Fruit fly (Drosophila melanogaster) whole organism, embryonic: ENCODE data around the gene CG42542.

Experiments
- Bdp1 ChIP-seq: fragments of 200-800 bp; sonication (Bioruptor generic); optimal IDR thresholded peaks from 3 replicates; lab custom pipeline; 2016; ENCODE audit warnings: missing biosample characterization, missing genetic modification characterization
- CG10366 ChIP-seq: fragments of 200-800 bp; sonication (Bioruptor generic); IDR thresholded peaks from 2 replicates; pipeline ENCODE4 v1.3.6; 2022; ENCODE audit warnings: missing biosample characterization, missing genetic modification characterization
- CG10431 ChIP-seq: fragments of 200-800 bp; sonication (Bioruptor generic); optimal IDR thresholded peaks from 3 replicates; lab custom pipeline; 2018; ENCODE audit warnings: missing biosample characterization, mild to moderate bottlenecking, missing genetic modification characterization
- CG14441 ChIP-seq: fragments of 200-800 bp; sonication (Bioruptor generic); IDR thresholded peaks from 2 replicates; pipeline ENCODE4 v1.3.6; 2022; ENCODE audit warnings: missing biosample characterization, missing genetic modification characterization
- CG14667 ChIP-seq: fragments of 200-800 bp; sonication (Bioruptor generic); IDR thresholded peaks from 2 replicates; pipeline ENCODE4 v1.3.6; 2022; ENCODE audit warnings: missing biosample characterization, missing genetic modification characterization
- CG15479 ChIP-seq: fragments of 200-800 bp; sonication (Bioruptor generic); optimal IDR thresholded peaks from 3 replicates; lab custom pipeline; 2019; ENCODE audit warnings: missing biosample characterization, mild to moderate bottlenecking, missing genetic modification characterization, moderate library complexity
- CG17361 ChIP-seq: fragments of 200-800 bp; sonication (Bioruptor generic); IDR thresholded peaks from 3 replicates; pipeline ENCODE4 v1.3.6; 2022; ENCODE audit warnings: missing biosample characterization, missing genetic modification characterization
- CG2120 ChIP-seq: fragments of 200-800 bp; sonication (Bioruptor generic); optimal IDR thresholded peaks from 3 replicates; lab custom pipeline; 2016; ENCODE audit warnings: missing biosample characterization, missing genetic modification characterization
- CG2678 ChIP-seq: fragments of 200-800 bp; sonication (Bioruptor generic); optimal IDR thresholded peaks from 3 replicates; lab custom pipeline; 2019; ENCODE audit warnings: missing biosample characterization, mild to moderate bottlenecking, missing genetic modification characterization, moderate library complexity
- CG33213 ChIP-seq: fragments of 200-800 bp; sonication (Bioruptor generic); optimal IDR thresholded peaks from 3 replicates; lab custom pipeline; 2016; ENCODE audit warnings: missing biosample characterization, missing genetic modification characterization
- CG33557 ChIP-seq: fragments of 200-800 bp; sonication (Bioruptor generic); optimal IDR thresholded peaks from 2 replicates; lab custom pipeline; 2019; ENCODE audit warnings: missing biosample characterization, mild to moderate bottlenecking, missing genetic modification characterization, moderate library complexity
- CG3407 ChIP-seq: fragments of 200-800 bp; sonication (Bioruptor generic); optimal IDR thresholded peaks from 2 replicates; lab custom pipeline; 2018; ENCODE audit warnings: missing biosample characterization, mild to moderate bottlenecking, missing genetic modification characterization
- CG7271 ChIP-seq: fragments of 200-800 bp; sonication (Bioruptor generic); optimal IDR thresholded peaks from 2 replicates; lab custom pipeline; 2018; ENCODE audit warnings: missing biosample characterization, mild to moderate bottlenecking, missing genetic modification characterization, moderate library complexity
- CG8924 ChIP-seq: fragments of 200-800 bp; optimal IDR thresholded peaks from 3 replicates; lab custom pipeline; 2019; ENCODE audit warnings: missing biosample characterization, mild to moderate bottlenecking, missing genetic modification characterization, moderate library complexity
- D ChIP-seq, 2 experiments: fragments of 200-800 bp in 1 of 2; fragments of >200 bp in 1 of 2; sonication (Bioruptor generic) in 1 of 2; optimal IDR thresholded peaks; 2 replicates in 1 of 2; 3 replicates in 1 of 2; lab custom pipeline; 2017; ENCODE audit warnings: mild to moderate bottlenecking in 1 of 2, missing biosample characterization in 1 of 2, missing genetic modification characterization in 1 of 2, missing genetic modification reagents in 1 of 2
- D19A ChIP-seq: fragments of 200-800 bp; optimal IDR thresholded peaks from 3 replicates; lab custom pipeline; 2019; ENCODE audit warnings: missing biosample characterization, mild to moderate bottlenecking, missing genetic modification characterization, moderate library complexity
- Drgx ChIP-seq: fragments of 200-800 bp; sonication (Bioruptor generic); IDR thresholded peaks from 2 replicates; pipeline ENCODE4 v1.3.6; 2022; ENCODE audit warnings: missing biosample characterization, missing genetic modification characterization
- Fer2 ChIP-seq: fragments of 200-800 bp; sonication (Bioruptor generic); optimal IDR thresholded peaks from 2 replicates; lab custom pipeline; 2018; ENCODE audit warnings: missing biosample characterization, mild to moderate bottlenecking, missing genetic modification characterization, moderate library complexity
- Hsf ChIP-seq: fragments of 200-800 bp; sonication (Bioruptor generic); optimal IDR thresholded peaks from 3 replicates; lab custom pipeline; 2016; ENCODE audit warnings: missing biosample characterization, missing genetic modification characterization
- Mad ChIP-seq: fragments of 200-800 bp; sonication (Bioruptor generic); optimal IDR thresholded peaks from 2 replicates; lab custom pipeline; 2016; ENCODE audit warnings: missing biosample characterization, missing genetic modification characterization
- Max ChIP-seq: fragments of 200-800 bp; sonication (Bioruptor generic); optimal IDR thresholded peaks from 2 replicates; lab custom pipeline; 2016; ENCODE audit warnings: missing biosample characterization, mild to moderate bottlenecking, missing genetic modification characterization
- Nf-YA ChIP-seq: fragments of 200-800 bp; sonication (Bioruptor generic); IDR thresholded peaks from 2 replicates; pipeline ENCODE4 v1.3.6; 2022; ENCODE audit warnings: missing biosample characterization, missing genetic modification characterization
- Nf-YB ChIP-seq: fragments of 200-800 bp; sonication (Bioruptor generic); optimal IDR thresholded peaks from 3 replicates; lab custom pipeline; 2019; ENCODE audit warnings: missing biosample characterization, mild to moderate bottlenecking, missing genetic modification characterization, moderate library complexity
- Opbp ChIP-seq: fragments of 200-800 bp; sonication (Bioruptor generic); IDR thresholded peaks from 3 replicates; pipeline ENCODE4 v1.3.6; 2022; ENCODE audit warnings: missing biosample characterization, missing genetic modification characterization; ENCODE audit not compliant: partially characterized antibody
- Spps ChIP-seq: fragments of 200-800 bp; sonication (Bioruptor generic); optimal IDR thresholded peaks from 2 replicates; lab custom pipeline; 2018; ENCODE audit warnings: missing biosample characterization, mild to moderate bottlenecking, missing genetic modification characterization
- TFAM ChIP-seq: fragments of 200-800 bp; sonication (Bioruptor generic); optimal IDR thresholded peaks from 2 replicates; lab custom pipeline; 2017; ENCODE audit warnings: missing biosample characterization, missing genetic modification characterization, inconsistent platforms
- YL-1 ChIP-seq: fragments of 200-800 bp; sonication (Bioruptor generic); optimal IDR thresholded peaks from 3 replicates; lab custom pipeline; 2017; ENCODE audit warnings: missing biosample characterization, mild to moderate bottlenecking, missing genetic modification characterization
- aop ChIP-seq: fragments of 200-800 bp; sonication (Bioruptor generic); IDR thresholded peaks from 2 replicates; pipeline ENCODE4 v1.3.6; 2022; ENCODE audit warnings: missing biosample characterization, missing genetic modification characterization
- ci ChIP-seq: fragments of 200-800 bp; sonication (Bioruptor generic); IDR thresholded peaks from 3 replicates; pipeline ENCODE4 v1.3.6; 2022; ENCODE audit warnings: missing biosample characterization, missing genetic modification characterization
- cwo ChIP-seq: fragments of 200-800 bp; sonication (Bioruptor generic); optimal IDR thresholded peaks from 3 replicates; lab custom pipeline; 2017; ENCODE audit warnings: missing biosample characterization, missing genetic modification characterization, mild to moderate bottlenecking, moderate library complexity, missing genetic modification reagents
- dmrt99B ChIP-seq: fragments of 200-800 bp; sonication (Bioruptor generic); optimal IDR thresholded peaks from 2 replicates; lab custom pipeline; 2018; ENCODE audit warnings: missing biosample characterization, mild to moderate bottlenecking, missing genetic modification characterization, moderate library complexity
- dpn ChIP-seq, 2 experiments: fragments of 200-800 bp; sonication (Bioruptor generic); optimal IDR thresholded peaks; 3 replicates each; lab custom pipeline; 2016; ENCODE audit warnings: missing biosample characterization in 2 of 2, missing genetic modification characterization in 2 of 2
- dysf ChIP-seq: fragments of 200-800 bp; sonication (Bioruptor generic); IDR thresholded peaks from 3 replicates; pipeline ENCODE4 v1.3.6; 2022; ENCODE audit warnings: missing biosample characterization, missing genetic modification characterization
- en ChIP-seq: fragments of 200-800 bp; sonication (Bioruptor generic); optimal IDR thresholded peaks from 2 replicates; lab custom pipeline; 2016; ENCODE audit warnings: missing biosample characterization, missing genetic modification characterization
- inv ChIP-seq: fragments of 200-800 bp; sonication (Bioruptor generic); IDR thresholded peaks from 2 replicates; pipeline ENCODE4 v1.3.6; 2022; ENCODE audit warnings: missing biosample characterization, missing genetic modification characterization; ENCODE audit not compliant: partially characterized antibody
- jigr1 ChIP-seq: fragments of 200-800 bp; sonication (Bioruptor generic); IDR thresholded peaks from 3 replicates; pipeline ENCODE4 v1.3.6; 2022; ENCODE audit warnings: missing biosample characterization, missing genetic modification characterization
- klu ChIP-seq: fragments of 200-800 bp; sonication (Bioruptor generic); IDR thresholded peaks from 2 replicates; pipeline ENCODE4 v1.3.6; 2022; ENCODE audit warnings: missing biosample characterization, missing genetic modification characterization
- maf-S ChIP-seq: fragments of 200-800 bp; sonication (Bioruptor generic); optimal IDR thresholded peaks from 2 replicates; lab custom pipeline; 2016; ENCODE audit warnings: missing biosample characterization, missing genetic modification characterization
- nerfin-2 ChIP-seq: fragments of 200-800 bp; sonication (Bioruptor generic); IDR thresholded peaks from 2 replicates; pipeline ENCODE4 v1.3.6; 2022; ENCODE audit warnings: missing biosample characterization, missing genetic modification characterization; ENCODE audit not compliant: partially characterized antibody
- p53 ChIP-seq: fragments of 200-800 bp; sonication (Bioruptor generic); optimal IDR thresholded peaks from 2 replicates; lab custom pipeline; 2016; ENCODE audit warnings: missing biosample characterization, missing genetic modification characterization
- psq ChIP-seq: fragments of 200-800 bp; sonication (Bioruptor generic); optimal IDR thresholded peaks from 2 replicates; lab custom pipeline; 2017; ENCODE audit warnings: missing biosample characterization, missing genetic modification characterization
- repo ChIP-seq: fragments of 200-800 bp; sonication (Bioruptor generic); optimal IDR thresholded peaks from 2 replicates; lab custom pipeline; 2016; ENCODE audit warnings: missing biosample characterization, missing genetic modification characterization
- shn ChIP-seq: fragments of 200-800 bp; sonication (Bioruptor generic); optimal IDR thresholded peaks from 3 replicates; lab custom pipeline; 2016; ENCODE audit warnings: missing biosample characterization, missing genetic modification characterization
- ssp ChIP-seq: fragments of 200-800 bp; sonication (Bioruptor generic); IDR thresholded peaks from 2 replicates; pipeline ENCODE4 v1.3.6; 2022; ENCODE audit warnings: missing biosample characterization, missing genetic modification characterization
- tna ChIP-seq: fragments of 200-800 bp; sonication (Bioruptor generic); IDR thresholded peaks from 2 replicates; pipeline ENCODE4 v1.3.6; 2022; ENCODE audit warnings: missing biosample characterization, missing genetic modification characterization; ENCODE audit not compliant: partially characterized antibody
- toy ChIP-seq: fragments of 200-800 bp; sonication (Bioruptor generic); IDR thresholded peaks from 2 replicates; pipeline ENCODE4 v1.3.6; 2022; ENCODE audit warnings: missing biosample characterization, missing genetic modification characterization
- usp ChIP-seq: fragments of >200 bp; optimal IDR thresholded peaks from 2 replicates; lab custom pipeline; 2017; ENCODE audit warnings: missing biosample characterization, missing genetic modification characterization
- vnd ChIP-seq: fragments of 200-800 bp; sonication (Bioruptor generic); IDR thresholded peaks from 3 replicates; pipeline ENCODE4 v1.3.6; 2022; ENCODE audit warnings: missing biosample characterization, missing genetic modification characterization; ENCODE audit not compliant: partially characterized antibody

Gene CG42542

DNA sequence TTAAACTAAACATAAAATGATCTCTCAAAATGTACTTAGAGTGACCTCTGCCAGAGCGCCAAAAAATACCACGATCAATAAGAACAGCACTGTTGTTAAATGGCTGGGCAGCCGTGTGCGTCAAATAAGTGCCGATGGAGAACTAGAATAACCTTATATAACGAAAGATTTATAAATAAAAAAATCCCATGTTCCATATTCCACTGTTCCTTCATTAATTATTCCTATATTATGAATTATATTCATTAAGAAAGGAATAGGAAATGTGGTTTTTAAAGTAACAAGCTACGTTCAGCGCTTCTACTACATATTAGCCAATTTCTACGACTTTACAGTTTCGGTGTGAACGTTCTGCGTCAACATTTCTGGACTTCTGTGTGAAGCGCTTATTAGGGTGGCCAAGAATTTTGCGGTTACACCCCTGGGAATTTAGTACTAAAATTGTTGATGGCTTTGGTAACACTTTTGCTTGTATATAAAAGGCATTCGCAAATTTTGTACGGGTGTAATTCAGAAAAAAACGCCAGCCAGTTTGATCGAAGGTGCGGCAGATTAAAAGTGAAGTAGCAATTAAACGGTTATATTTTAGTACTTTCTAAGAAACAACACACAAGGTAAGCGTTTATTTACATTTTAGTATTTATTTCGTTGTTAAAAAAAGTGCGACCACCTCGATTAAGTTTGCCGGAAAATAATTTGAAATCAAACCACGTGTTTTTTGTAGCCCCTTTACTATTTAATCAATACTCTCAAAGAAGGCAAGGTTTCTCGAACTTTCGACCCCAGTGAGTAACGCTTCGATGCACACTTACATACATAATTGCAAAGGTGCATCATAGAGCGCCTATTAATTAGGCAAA is 46.0 kb downstream of the CG42542 start, which contains the start of the genes tefu and Hsc70-4 (continued):
- TF ChIP-seq usp (no peak), aop (GFP tag; lab: Robert Waterston, UW) (no peak), Drgx (GFP tag; lab: Robert Waterston, UW) (peak; percentile 42; the same call in 1 of the 2 replicates), CG3407 (GFP tag; lab: Kevin White, UChicago) (peak; percentile 34), Spps (tag; lab: Kevin White, UChicago) (peak; percentile 1), cwo (GFP tag; lab: Kevin White, UChicago) (no peak), YL-1 (peak; percentile 44), psq (no peak), ssp (peak; percentile 99), tna (GFP tag; lab: Robert Waterston, UW) (peak; percentile 31; the same call in 1 of the 2 replicates), CG2678 (tag; lab: Kevin White, UChicago) (no peak), CG10366 (GFP tag; lab: Robert Waterston, UW) (peak; percentile 74), D (optimal IDR thresholded peaks at IDR 0.05; lab: Kevin White, UChicago) (no peak), D (GFP tag; optimal IDR thresholded peaks at IDR 0.05; lab: Kevin White, UChicago) (peak; percentile 34), dpn (GFP tag; optimal IDR thresholded peaks at IDR 0.05; lab: Kevin White, UChicago) (peak; percentile 79 to 83), TFAM (no peak), jigr1 (peak; percentile 69; the same call in 2 of the 3 replicates), Fer2 (peak; percentile 21), CG15479 (no peak), vnd (no peak), CG17361 (GFP tag; lab: Robert Waterston, UW) (peak; percentile 91), CG10431 (GFP tag; lab: Kevin White, UChicago) (no peak), en (GFP tag; lab: Kevin White, UChicago) (no peak), Nf-YA (GFP tag; lab: Robert Waterston, UW) (peak; percentile 52; the same call in 1 of the 2 replicates), D19A (no peak), shn (GFP tag; lab: Kevin White, UChicago) (peak; percentile 77), dmrt99B (tag; lab: Kevin White, UChicago) (peak; percentile 33), ci (GFP tag; lab: Robert Waterston, UW) (peak; percentile 76; the same call in 2 of the 3 replicates), Opbp (peak; percentile 43; the same call in 2 of the 3 replicates), Nf-YB (GFP tag; lab: Kevin White, UChicago) (no peak), Mad (GFP tag; lab: Kevin White, UChicago) (peak; percentile 68), maf-S (GFP tag; lab: Kevin White, UChicago) (peak; percentile 76), inv (GFP tag; lab: Robert Waterston, UW) (no peak), p53 (GFP tag; lab: Kevin White, UChicago) (peak; percentile 1), CG33557 (GFP tag; lab: Kevin White, UChicago) (peak; percentile 40), CG7271 (tag; lab: Kevin White, UChicago) (peak; percentile 59), CG2120 (GFP tag; lab: Kevin White, UChicago) (peak; percentile 84), CG14441 (peak; percentile 86), CG33213 (GFP tag; lab: Kevin White, UChicago) (peak; percentile 55), CG8924 (tag; lab: Kevin White, UChicago) (peak; percentile 46), repo (no peak), Hsf (peak; percentile 78), toy (GFP tag; lab: Robert Waterston, UW) (no peak), Bdp1 (GFP tag; lab: Kevin White, UChicago) (peak; percentile 57), dysf (GFP tag; lab: Robert Waterston, UW) (peak; percentile 85), klu (GFP tag; lab: Robert Waterston, UW) (peak; percentile 81), CG14667 (GFP tag; lab: Robert Waterston, UW) (peak; percentile 77), Max (GFP tag; lab: Kevin White, UChicago) (peak; percentile 54), nerfin-2 (GFP tag; lab: Robert Waterston, UW) (no peak)
